Worm (Caenorhabditis elegans): Measurements from ENCODE around the gene F59A1.18.

F59A1.18 gene

DNA sequence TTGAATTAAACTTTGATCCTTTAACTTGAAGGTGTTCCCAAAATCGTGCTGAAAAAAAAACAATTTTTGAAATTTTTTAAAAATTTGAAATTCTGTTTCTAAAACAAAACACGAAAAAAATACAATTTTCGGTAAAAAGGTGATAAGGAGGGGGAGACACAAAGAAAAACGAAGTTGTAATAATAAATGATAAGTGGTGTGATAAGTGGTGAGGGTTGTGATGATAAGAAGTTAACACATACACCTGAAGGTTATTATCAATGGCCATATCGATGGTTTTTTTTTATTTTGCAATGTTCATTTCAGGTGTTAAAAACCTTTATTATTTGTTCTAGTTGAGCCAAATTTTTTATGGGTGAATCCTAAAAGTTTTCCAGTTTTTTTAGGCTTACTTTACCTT lies 27.6 kb upstream of the F59A1.18 start, which contains the start of gene twk-33 (continued):
- TF ChIP-seq ceh-82 (tag; optimal IDR thresholded peaks at IDR 0.05), result no peak
- TF ChIP-seq F44E2.7 (GFP tag; IDR thresholded peaks at IDR 0.05), result no peak
- no peak for TF ChIP-seq duxl-1 (tag; optimal IDR thresholded peaks at IDR 0.05; ENCODE audit: poor library complexity)
- TF ChIP-seq unc-62 (GFP tag; optimal IDR thresholded peaks at IDR 0.05 in 1 of 2), result no peak
- no peak for TF ChIP-seq unc-62 (tag; optimal IDR thresholded peaks at IDR 0.05)
- TF ChIP-seq daf-19 (GFP tag; conservative IDR thresholded peaks at IDR 0.05), result no peak
- no peak for TF ChIP-seq daf-8 (GFP tag; IDR thresholded peaks at IDR 0.05)
- no peak for TF ChIP-seq snpc-4 (tag; optimal IDR thresholded peaks at IDR 0.05)
- TF ChIP-seq hlh-30 (tag; optimal IDR thresholded peaks at IDR 0.05; ENCODE audit: insufficient read depth), result no peak
- TF ChIP-seq jun-1 (tag; optimal IDR thresholded peaks at IDR 0.05), result no peak
- TF ChIP-seq nhr-28 (tag; optimal IDR thresholded peaks at IDR 0.05), result peak; percentile 91
- no peak for TF ChIP-seq lin-39 (tag; optimal IDR thresholded peaks at IDR 0.05)
- TF ChIP-seq egl-43 (GFP tag; IDR thresholded peaks at IDR 0.05), result no peak
- TF ChIP-seq saeg-2 (GFP tag; IDR thresholded peaks at IDR 0.05), result no peak
- no peak for TF ChIP-seq Y75B8A.6 (GFP tag; IDR thresholded peaks at IDR 0.05)
- no peak for TF ChIP-seq Y5F2A.4 (GFP tag; optimal IDR thresholded peaks at IDR 0.05)

DNA sequence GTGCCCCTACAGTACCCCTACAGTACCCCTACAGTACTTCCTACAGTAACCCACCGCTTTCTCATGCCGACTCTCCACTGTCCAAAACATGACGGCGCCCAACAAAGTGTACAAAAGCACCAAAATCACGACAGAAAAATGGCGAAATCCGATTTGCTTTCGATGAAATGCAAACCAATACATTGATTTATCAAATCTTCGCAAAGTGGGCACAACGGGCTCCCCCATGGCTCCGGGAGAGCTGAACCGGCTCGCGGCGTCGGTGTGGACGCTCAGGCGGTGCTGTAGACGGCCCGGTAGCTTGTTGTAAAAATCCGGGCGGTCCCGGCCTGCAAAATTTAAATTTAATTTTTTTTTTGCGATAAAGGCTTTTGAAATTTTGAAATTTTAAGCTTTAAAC lies 25.6 kb upstream of the F59A1.18 start:
- TF ChIP-seq set-16 (GFP tag; IDR thresholded peaks at IDR 0.05), result peak; percentile 60
- no peak for TF ChIP-seq nhr-28 (tag; optimal IDR thresholded peaks at IDR 0.05)
- TF ChIP-seq aha-1 (tag), result peak; percentile 58

DNA sequence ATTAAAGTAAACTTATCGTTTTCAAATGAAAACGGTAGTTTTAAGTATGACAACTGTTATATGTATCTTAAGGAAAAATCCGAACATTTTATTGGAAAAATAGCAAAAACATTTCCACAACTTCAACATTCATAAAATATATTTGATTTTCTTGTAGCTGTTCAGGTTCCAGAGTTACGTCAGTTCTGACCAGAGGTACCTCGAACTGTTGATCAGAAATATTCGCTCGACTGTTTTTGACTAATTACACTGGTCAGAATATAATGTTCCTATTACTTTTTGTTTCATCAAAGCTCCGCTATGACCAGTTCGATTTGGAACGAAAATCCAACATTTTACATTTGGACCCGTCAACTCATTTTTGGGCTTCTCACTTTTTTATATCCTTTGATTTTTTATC lies 20.3 kb upstream of the F59A1.18 start, which contains the start of gene srh-31:
srh-31 (plus strand) TSS at position 301 of the 400 bp plus-strand sequence.
- TF ChIP-seq mes-2 (tag; optimal IDR thresholded peaks at IDR 0.05; ENCODE audit: poor library complexity, severe bottlenecking), result no peak

DNA sequence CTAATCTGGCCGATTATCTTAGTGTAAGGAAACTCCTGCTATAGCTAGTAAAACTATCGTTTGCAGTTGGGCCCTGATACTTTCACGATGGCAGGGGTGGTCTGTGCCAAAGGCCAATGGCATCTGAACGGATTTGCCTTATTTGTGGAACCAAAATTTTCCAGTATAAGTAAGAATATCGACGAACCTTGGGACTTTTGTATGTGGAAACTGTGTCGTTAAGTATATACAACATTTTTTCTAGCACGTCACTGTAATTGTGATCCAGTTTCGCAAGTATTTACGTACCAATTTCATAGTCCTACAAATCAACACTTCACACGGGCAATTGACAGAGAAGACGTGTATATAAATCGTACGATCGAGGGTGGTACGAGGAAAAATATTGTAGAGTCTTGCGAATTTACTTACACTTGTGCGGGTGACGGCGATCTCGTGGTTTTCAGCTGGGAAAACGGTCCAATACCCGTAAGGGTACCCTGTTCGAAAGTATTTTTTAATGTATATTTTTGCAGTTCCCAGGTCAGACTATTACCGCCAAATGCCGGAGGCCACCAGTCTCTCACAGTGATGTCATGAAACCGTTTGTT lies 19.6 kb upstream of the F59A1.18 start:
- peak; percentile 92 for TF ChIP-seq aha-1 (tag)
- TF ChIP-seq duxl-1 (tag; optimal IDR thresholded peaks at IDR 0.05; ENCODE audit: poor library complexity), result no peak
- peak in 1 of 2 experiments; percentile 94 for TF ChIP-seq unc-62 (GFP tag; optimal IDR thresholded peaks at IDR 0.05 in 1 of 2)
- no peak for TF ChIP-seq unc-62 (tag; optimal IDR thresholded peaks at IDR 0.05)

DNA sequence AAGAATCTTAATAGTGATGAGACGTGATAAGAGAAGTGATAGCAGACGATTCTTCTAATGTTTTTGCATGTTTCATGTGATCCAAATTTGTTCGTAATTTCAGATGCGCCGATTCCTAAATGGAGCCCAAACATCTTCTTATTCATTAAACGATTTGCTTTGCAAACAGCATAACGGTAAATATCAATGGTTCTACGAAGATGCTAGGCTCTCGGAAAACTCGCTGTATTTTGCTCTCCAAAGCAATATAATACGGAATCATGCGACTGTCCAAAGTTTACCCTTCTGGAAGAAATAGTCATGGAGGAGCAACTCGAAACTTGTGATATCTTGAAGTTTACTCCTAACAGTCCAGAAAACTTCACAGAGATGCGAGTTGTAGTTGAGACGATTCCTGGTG lies 19.1 kb upstream of the F59A1.18 start, which contains the start of gene W06D12.6:
W06D12.6 (plus strand) TSS at position 301 of the 400 bp plus-strand sequence.
- no peak for TF ChIP-seq lin-1 (GFP tag; IDR thresholded peaks at IDR 0.05)
- TF ChIP-seq pha-4 (GFP tag; IDR thresholded peaks at IDR 0.05), result no peak
- no peak for TF ChIP-seq pha-4 (tag; optimal IDR thresholded peaks at IDR 0.05)
- no peak for TF ChIP-seq hlh-11 (tag; optimal IDR thresholded peaks at IDR 0.05)
- TF ChIP-seq duxl-1 (tag; optimal IDR thresholded peaks at IDR 0.05; ENCODE audit: poor library complexity), result no peak
- no peak for TF ChIP-seq F49E8.2 (tag; optimal IDR thresholded peaks at IDR 0.05; ENCODE audit: borderline replicate concordance)
- TF ChIP-seq ctbp-1 (GFP tag; IDR thresholded peaks at IDR 0.05), result no peak
- TF ChIP-seq nhr-11 (tag; optimal IDR thresholded peaks at IDR 0.05), result no peak
- TF ChIP-seq ztf-7 (tag; optimal IDR thresholded peaks at IDR 0.05), result no peak
- TF ChIP-seq set-16 (GFP tag; IDR thresholded peaks at IDR 0.05), result no peak
- TF ChIP-seq mep-1 (tag; optimal IDR thresholded peaks at IDR 0.05), result no peak
- TF ChIP-seq rbr-2 (tag; optimal IDR thresholded peaks at IDR 0.05), result no peak

DNA sequence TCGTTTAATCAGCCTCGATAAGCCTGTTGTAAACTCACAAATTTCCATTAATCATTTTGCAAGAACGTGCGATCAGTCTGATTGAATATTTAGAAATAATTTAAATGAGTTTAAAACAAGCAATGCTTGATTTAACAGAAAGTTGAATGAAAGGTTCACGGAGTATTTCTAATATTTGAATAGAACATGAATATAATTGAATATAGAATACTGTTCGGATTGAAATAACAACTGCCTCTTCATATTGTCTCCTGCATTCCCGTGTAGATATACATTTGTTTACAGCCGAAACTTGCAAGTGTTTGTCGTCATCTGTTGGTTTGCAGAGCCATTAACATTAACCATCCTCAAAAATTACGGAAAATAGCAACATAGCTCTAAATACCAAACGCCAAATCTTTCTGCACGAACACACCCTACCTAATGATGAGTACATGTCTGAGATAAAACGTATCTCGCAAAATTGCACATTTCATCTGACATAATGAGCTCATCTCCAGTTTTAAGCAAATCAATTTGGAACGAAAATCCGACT lies 14.0 kb upstream of the F59A1.18 start, which contains the start of the genes Y26G10.5 and srh-32:
Y26G10.5 (minus strand) TSS at position 101 of the 535 bp plus-strand sequence.
srh-32 (plus strand) TSS at position 485 of the 535 bp plus-strand sequence.
- TF ChIP-seq nhr-28 (tag; optimal IDR thresholded peaks at IDR 0.05) (no peak), aha-1 (tag) (peak; percentile 55), mdl-1 (tag; optimal IDR thresholded peaks at IDR 0.05) (no peak)

All from whole organism, L4 larva.